Worm (Caenorhabditis elegans) whole organism, L4 larva: Measurements from ENCODE around the gene srh-183.

Experiments
- hlh-30 ChIP-seq: sonication (generic microtip); optimal IDR thresholded peaks from 2 replicates; lab custom pipeline; 2017; ENCODE audit warnings: antibody characterized with exemption, mild to moderate bottlenecking, missing genetic modification characterization, missing compliant biosample characterization; ENCODE audit not compliant: insufficient read depth
- nhr-77 ChIP-seq: fragments of 150-350 bp; optimal IDR thresholded peaks from 2 replicates; lab custom pipeline; 2014; ENCODE audit warnings: missing biosample characterization, missing genetic modification characterization
- snpc-4 ChIP-seq: fragments of 150-350 bp; optimal IDR thresholded peaks from 2 replicates; lab custom pipeline; 2014; ENCODE audit warnings: missing biosample characterization, missing genetic modification characterization
- tra-1 ChIP-seq: fragments of 200-800 bp; sonication (Bioruptor generic); IDR thresholded peaks from 2 replicates; pipeline ENCODE4 v1.3.6; 2022; ENCODE audit warnings: missing genetic modification reagents, missing genetic modification characterization, missing compliant biosample characterization
- unc-62 ChIP-seq, 3 experiments: fragments of 150-350 bp in 1 of 3; sonication (generic microtip); optimal IDR thresholded peaks in 2 of 3; peaks in 1 of 3; 1 replicate in 1 of 3; 2 replicates in 2 of 3; lab custom pipeline; 2014 to 2017; ENCODE audit warnings: missing biosample characterization in 3 of 3, missing genetic modification characterization in 3 of 3, missing genetic modification reagents in 3 of 3, missing genotype in 1 of 3

- TF ChIP-seq nhr-77 (tag; lab: Kevin White, UChicago): peak; percentile 16
- TF ChIP-seq unc-62 (GFP tag; optimal IDR thresholded peaks at IDR 0.05 in 1 of 2; lab: Kevin White, UChicago): no peak
- TF ChIP-seq unc-62 (tag; optimal IDR thresholded peaks at IDR 0.05; lab: Kevin White, UChicago): no peak
- TF ChIP-seq hlh-30 (tag; lab: Kevin White, UChicago): no peak
- TF ChIP-seq snpc-4 (tag; lab: Kevin White, UChicago): no peak
- TF ChIP-seq tra-1 (GFP tag; lab: Robert Waterston, UW): no peak
Measured at ce11 chrV:19981832-19982462, 3.8 kb upstream of the srh-183 start, which contains the start of gene Y60A3A.24.
